Worm (Caenorhabditis elegans) whole organism, L4 larva: Measurements from ENCODE around the gene T26C5.4.

Source experiments
- D1046.2 ChIP-seq: fragments of 200-800 bp; sonication (Bioruptor generic); IDR thresholded peaks from 2 replicates; pipeline ENCODE4 v1.3.6; 2022; ENCODE audit warnings: missing genetic modification characterization, missing compliant biosample characterization
- F10B5.3 ChIP-seq: sonication (generic microtip); optimal IDR thresholded peaks from 2 replicates; lab custom pipeline; 2016; ENCODE audit warnings: mild to moderate bottlenecking, missing genetic modification characterization, missing compliant biosample characterization
- F26F4.8 ChIP-seq: fragments of 200-800 bp; sonication (Bioruptor generic); conservative IDR thresholded peaks from 2 replicates; pipeline ENCODE4 v1.3.6; 2022; ENCODE audit warnings: missing genetic modification characterization, missing compliant biosample characterization
- T20F7.1 ChIP-seq: fragments of 200-800 bp; sonication (Bioruptor generic); optimal IDR thresholded peaks from 2 replicates; lab custom pipeline; 2018; ENCODE audit warnings: mild to moderate bottlenecking, missing genetic modification characterization, missing compliant biosample characterization
- T26A8.4 ChIP-seq: fragments of 200-800 bp; sonication (Bioruptor generic); IDR thresholded peaks from 2 replicates; pipeline ENCODE4 v1.3.6; 2022; ENCODE audit warnings: missing genetic modification characterization, missing compliant biosample characterization
- Y75B8A.6 ChIP-seq: fragments of 200-800 bp; sonication (Bioruptor generic); IDR thresholded peaks from 2 replicates; pipeline ENCODE4 v1.3.6; 2022; ENCODE audit warnings: missing genetic modification reagents, missing genetic modification characterization, missing compliant biosample characterization
- ZK337.2 ChIP-seq: fragments of 200-800 bp; sonication (Bioruptor generic); IDR thresholded peaks from 2 replicates; pipeline ENCODE4 v1.3.6; 2022; ENCODE audit warnings: missing genetic modification reagents, missing genetic modification characterization, missing compliant biosample characterization
- arid-1 ChIP-seq: fragments of 200-800 bp; sonication (Bioruptor generic); conservative IDR thresholded peaks from 2 replicates; pipeline ENCODE4 v1.3.6; 2022; ENCODE audit warnings: missing genetic modification reagents, missing genetic modification characterization, missing compliant biosample characterization
- attf-4 ChIP-seq: sonication (generic microtip); optimal IDR thresholded peaks from 3 replicates; lab custom pipeline; 2017; ENCODE audit warnings: missing biosample characterization, missing genetic modification characterization
- ceh-28 ChIP-seq: fragments of 150-350 bp; optimal IDR thresholded peaks from 2 replicates; lab custom pipeline; 2014; ENCODE audit warnings: missing biosample characterization, missing genetic modification reagents, missing genetic modification characterization
- ctbp-1 ChIP-seq: fragments of 200-800 bp; sonication (Bioruptor generic); IDR thresholded peaks from 2 replicates; pipeline ENCODE4 v1.3.6; 2022; ENCODE audit warnings: missing genetic modification reagents, missing genetic modification characterization, missing compliant biosample characterization
- daf-16 ChIP-seq, 3 experiments: sonication (generic microtip); optimal IDR thresholded peaks; 2 replicates each; lab custom pipeline; 2016 to 2017; ENCODE audit warnings: missing genetic modification characterization in 3 of 3, missing genetic modification reagents in 3 of 3, mild to moderate bottlenecking in 2 of 3, missing compliant biosample characterization in 2 of 3, missing biosample characterization in 1 of 3, moderate library complexity in 1 of 3
- daf-19 ChIP-seq: fragments of 200-800 bp; sonication (Bioruptor generic); conservative IDR thresholded peaks from 2 replicates; pipeline ENCODE4 v1.3.6; 2022; ENCODE audit warnings: missing genetic modification characterization, missing compliant biosample characterization
- dmd-8 ChIP-seq: fragments of 200-800 bp; sonication (Bioruptor generic); IDR thresholded peaks from 2 replicates; pipeline ENCODE4 v1.3.6; 2022; ENCODE audit warnings: missing genetic modification characterization, missing compliant biosample characterization
- dpl-1 ChIP-seq: fragments of 150-350 bp; optimal IDR thresholded peaks from 2 replicates; lab custom pipeline; 2014; ENCODE audit warnings: missing biosample characterization, missing genetic modification reagents, missing genetic modification characterization
- dve-1 ChIP-seq: sonication (generic microtip); optimal IDR thresholded peaks from 2 replicates; lab custom pipeline; 2017; ENCODE audit warnings: antibody characterized with exemption, mild to moderate bottlenecking, missing genetic modification characterization, missing compliant biosample characterization; ENCODE audit not compliant: insufficient read depth
- egl-27 ChIP-seq: sonication (generic microtip); optimal IDR thresholded peaks from 3 replicates; lab custom pipeline; 2017; ENCODE audit warnings: missing biosample characterization, missing genetic modification reagents, missing genetic modification characterization
- egl-43 ChIP-seq: fragments of 200-800 bp; sonication (Bioruptor generic); IDR thresholded peaks from 2 replicates; pipeline ENCODE4 v1.3.6; 2022; ENCODE audit warnings: missing genetic modification reagents, missing genetic modification characterization, missing compliant biosample characterization
- fos-1 ChIP-seq: fragments of 150-350 bp; optimal IDR thresholded peaks from 2 replicates; lab custom pipeline; 2014; ENCODE audit warnings: missing biosample characterization, missing genetic modification characterization
- gei-8 ChIP-seq: fragments of 200-800 bp; sonication (Bioruptor generic); optimal IDR thresholded peaks from 2 replicates; lab custom pipeline; 2018; ENCODE audit warnings: mild to moderate bottlenecking, missing genetic modification characterization, missing compliant biosample characterization
- hlh-11 ChIP-seq: fragments of 200-800 bp; sonication (Bioruptor generic); optimal IDR thresholded peaks from 2 replicates; lab custom pipeline; 2018; ENCODE audit warnings: mild to moderate bottlenecking, missing genetic modification characterization, missing compliant biosample characterization
- hmg-1.1 ChIP-seq: fragments of 200-800 bp; sonication (Bioruptor generic); IDR thresholded peaks from 2 replicates; pipeline ENCODE4 v1.3.6; 2022; ENCODE audit warnings: missing genetic modification reagents, missing genetic modification characterization, missing compliant biosample characterization
- jun-1 ChIP-seq: fragments of 150-350 bp; optimal IDR thresholded peaks from 2 replicates; lab custom pipeline; 2014; ENCODE audit warnings: missing biosample characterization, missing genetic modification reagents, missing genetic modification characterization
- madf-9 ChIP-seq: fragments of 200-800 bp; sonication (Bioruptor generic); conservative IDR thresholded peaks from 2 replicates; pipeline ENCODE4 v1.3.6; 2022; ENCODE audit warnings: missing genetic modification reagents, missing genetic modification characterization, missing compliant biosample characterization
- mdl-1 ChIP-seq, 2 experiments: fragments of 150-350 bp in 1 of 2; sonication (generic microtip) in 1 of 2; optimal IDR thresholded peaks; 2 replicates each; lab custom pipeline; 2014 to 2017; ENCODE audit warnings: missing biosample characterization in 2 of 2, missing genetic modification characterization in 2 of 2
- mep-1 ChIP-seq: fragments of 150-350 bp; sonication (generic microtip); optimal IDR thresholded peaks from 3 replicates; lab custom pipeline; 2014; ENCODE audit warnings: missing biosample characterization, missing genetic modification characterization
- mes-2 ChIP-seq: sonication (generic microtip); optimal IDR thresholded peaks from 2 replicates; lab custom pipeline; 2016; ENCODE audit warnings: missing genotype, mild to moderate bottlenecking, missing genetic modification characterization, missing compliant biosample characterization; ENCODE audit not compliant: poor library complexity, severe bottlenecking
- mxl-2 ChIP-seq: fragments of 200-800 bp; sonication (Bioruptor generic); conservative IDR thresholded peaks from 2 replicates; pipeline ENCODE4 v1.3.6; 2022; ENCODE audit warnings: missing genetic modification reagents, missing genetic modification characterization, missing compliant biosample characterization
- nhr-10 ChIP-seq: fragments of 150-350 bp; optimal IDR thresholded peaks from 2 replicates; lab custom pipeline; 2014; ENCODE audit warnings: missing biosample characterization, missing genetic modification characterization
- nhr-111 ChIP-seq: fragments of 200-800 bp; sonication (Bioruptor generic); optimal IDR thresholded peaks from 2 replicates; lab custom pipeline; 2018; ENCODE audit warnings: mild to moderate bottlenecking, missing genetic modification characterization, missing compliant biosample characterization
- nhr-237 ChIP-seq: sonication (generic microtip); optimal IDR thresholded peaks from 2 replicates; lab custom pipeline; 2017; ENCODE audit warnings: missing biosample characterization, missing genetic modification characterization
- nhr-25 ChIP-seq: sonication (generic microtip); optimal IDR thresholded peaks from 2 replicates; lab custom pipeline; 2017; ENCODE audit warnings: missing genetic modification characterization, mild to moderate bottlenecking, missing compliant biosample characterization, antibody characterized with exemption, moderate library complexity, borderline replicate concordance; ENCODE audit not compliant: insufficient read depth
- pha-4 ChIP-seq, 2 experiments: fragments of 150-350 bp in 1 of 2; fragments of 200-800 bp in 1 of 2; sonication (Bioruptor generic) in 1 of 2; IDR thresholded peaks in 1 of 2; optimal IDR thresholded peaks in 1 of 2; 2 replicates each; pipeline versions ENCODE4 v1.3.6 to Lab custom; 2014 to 2022; ENCODE audit warnings: missing genetic modification characterization in 2 of 2, missing genetic modification reagents in 2 of 2, missing biosample characterization in 1 of 2, missing compliant biosample characterization in 1 of 2
- php-3 ChIP-seq: fragments of 200-800 bp; sonication (Bioruptor generic); IDR thresholded peaks from 2 replicates; pipeline ENCODE4 v1.3.6; 2022; ENCODE audit warnings: missing genetic modification reagents, missing genetic modification characterization, missing compliant biosample characterization
- sdz-12 ChIP-seq: fragments of 200-800 bp; sonication (Bioruptor generic); optimal IDR thresholded peaks from 2 replicates; lab custom pipeline; 2018; ENCODE audit warnings: mild to moderate bottlenecking, missing genetic modification characterization, missing compliant biosample characterization
- set-16 ChIP-seq: fragments of 200-800 bp; sonication (Bioruptor generic); IDR thresholded peaks from 2 replicates; pipeline ENCODE4 v1.3.6; 2022; ENCODE audit warnings: missing genetic modification reagents, missing genetic modification characterization, missing compliant biosample characterization
- snpc-1.2 ChIP-seq: fragments of 200-800 bp; sonication (Bioruptor generic); IDR thresholded peaks from 2 replicates; pipeline ENCODE4 v1.3.6; 2022; ENCODE audit warnings: missing genetic modification reagents, missing genetic modification characterization, missing compliant biosample characterization
- snpc-4 ChIP-seq: fragments of 150-350 bp; optimal IDR thresholded peaks from 2 replicates; lab custom pipeline; 2014; ENCODE audit warnings: missing biosample characterization, missing genetic modification characterization
- spr-3 ChIP-seq: fragments of 200-800 bp; sonication (Bioruptor generic); optimal IDR thresholded peaks from 2 replicates; lab custom pipeline; 2018; ENCODE audit warnings: mild to moderate bottlenecking, missing genetic modification characterization, missing compliant biosample characterization
- tag-97 ChIP-seq: fragments of 200-800 bp; sonication (Bioruptor generic); IDR thresholded peaks from 2 replicates; pipeline ENCODE4 v1.3.6; 2022; ENCODE audit warnings: missing genetic modification characterization, missing compliant biosample characterization
- tra-1 ChIP-seq: fragments of 200-800 bp; sonication (Bioruptor generic); IDR thresholded peaks from 2 replicates; pipeline ENCODE4 v1.3.6; 2022; ENCODE audit warnings: missing genetic modification reagents, missing genetic modification characterization, missing compliant biosample characterization
- vab-7 ChIP-seq: fragments of 200-800 bp; sonication (Bioruptor generic); IDR thresholded peaks from 2 replicates; pipeline ENCODE4 v1.3.6; 2022; ENCODE audit warnings: missing genetic modification reagents, missing genetic modification characterization, missing compliant biosample characterization
- zfp-3 ChIP-seq: fragments of 200-800 bp; sonication (Bioruptor generic); conservative IDR thresholded peaks from 2 replicates; pipeline ENCODE4 v1.3.6; 2022; ENCODE audit warnings: missing genetic modification reagents, missing genetic modification characterization, missing compliant biosample characterization
- zip-11 ChIP-seq: fragments of 200-800 bp; sonication (Bioruptor generic); IDR thresholded peaks from 2 replicates; pipeline ENCODE4 v1.3.6; 2022; ENCODE audit warnings: missing genetic modification characterization, missing compliant biosample characterization

The T26C5.4 gene

ce11 chrII:9283668-9284357 is 33.5 kb upstream of the T26C5.4 start (continued):
- peak; percentile 70 to 96 for TF ChIP-seq mdl-1 (tag; optimal IDR thresholded peaks at IDR 0.05; lab: Kevin White, UChicago)
- no peak for TF ChIP-seq egl-43
- TF ChIP-seq mep-1 (tag; lab: Kevin White, UChicago): peak; percentile 70
- no peak for TF ChIP-seq vab-7 (GFP tag; lab: Robert Waterston, UW)
- TF ChIP-seq T26A8.4 (GFP tag; lab: Robert Waterston, UW): peak; percentile 37; the same call in 1 of the 2 replicates
- no peak for TF ChIP-seq Y75B8A.6 (GFP tag; lab: Robert Waterston, UW)
- TF ChIP-seq tra-1 (GFP tag; lab: Robert Waterston, UW): peak; percentile 50; the same call in 1 of the 2 replicates
- TF ChIP-seq madf-9 (GFP tag; lab: Robert Waterston, UW): no peak
- no peak for TF ChIP-seq zip-11 (GFP tag; lab: Robert Waterston, UW)
- TF ChIP-seq nhr-237 (tag; lab: Kevin White, UChicago): no peak
- no peak for TF ChIP-seq tag-97 (GFP tag; lab: Robert Waterston, UW)
- peak; percentile 89 for TF ChIP-seq php-3 (GFP tag; lab: Robert Waterston, UW)
- no peak for TF ChIP-seq ZK337.2
- TF ChIP-seq snpc-1.2 (GFP tag; lab: Robert Waterston, UW): no peak
- no peak for TF ChIP-seq sdz-12 (GFP tag; lab: Kevin White, UChicago)
- peak; percentile 63; the same call in 1 of the 2 replicates for TF ChIP-seq mxl-2 (GFP tag; lab: Robert Waterston, UW)
- TF ChIP-seq pha-4 (GFP tag; IDR thresholded peaks at IDR 0.05; lab: Robert Waterston, UW): peak; percentile 59; the same call in 1 of the 2 replicates
- TF ChIP-seq pha-4 (tag; optimal IDR thresholded peaks at IDR 0.05; lab: Kevin White, UChicago): no peak
- peak; percentile 20 for TF ChIP-seq spr-3 (GFP tag; lab: Kevin White, UChicago)
- TF ChIP-seq dmd-8 (GFP tag; lab: Robert Waterston, UW): no peak
- peak; percentile 86 for TF ChIP-seq dve-1
- TF ChIP-seq zfp-3 (GFP tag; lab: Robert Waterston, UW): peak; percentile 67; the same call in 1 of the 2 replicates
- peak; percentile 19 for TF ChIP-seq nhr-10 (tag; lab: Kevin White, UChicago)
- TF ChIP-seq snpc-4 (tag; lab: Kevin White, UChicago): no peak

ce11 chrII:9282787-9283186 is 32.5 kb upstream of the T26C5.4 start:
- TF ChIP-seq D1046.2 (GFP tag; lab: Robert Waterston, UW) (0 out of 2 replicates have a peak, but pooled peaks have one; percentile 42), egl-43 (peak; percentile 82), ceh-28 (tag; lab: Kevin White, UChicago) (peak; percentile 81), zfp-3 (GFP tag; lab: Robert Waterston, UW) (peak; percentile 71; the same call in 1 of the 2 replicates), F10B5.3 (tag; lab: Kevin White, UChicago) (peak; percentile 43), daf-19 (GFP tag; lab: Robert Waterston, UW) (0 out of 2 replicates have a peak, but pooled peaks have one; percentile 12), fos-1 (tag; lab: Kevin White, UChicago) (peak; percentile 35), egl-27 (no peak), jun-1 (tag; lab: Kevin White, UChicago) (peak; percentile 66), daf-16 (GFP tag; optimal IDR thresholded peaks at IDR 0.05; lab: Kevin White, UChicago) (peak; percentile 64), daf-16 (tag; optimal IDR thresholded peaks at IDR 0.05; lab: Kevin White, UChicago) (peak; percentile 76), attf-4 (tag; lab: Kevin White, UChicago) (peak; percentile 48), T20F7.1 (GFP tag; lab: Kevin White, UChicago) (peak; percentile 60), arid-1 (peak; percentile 62; the same call in 1 of the 2 replicates), tag-97 (GFP tag; lab: Robert Waterston, UW) (no peak), mdl-1 (tag; optimal IDR thresholded peaks at IDR 0.05; lab: Kevin White, UChicago) (peak; percentile 41 to 93), nhr-25 (tag; lab: Kevin White, UChicago) (peak; percentile 90), mes-2 (tag; lab: Kevin White, UChicago) (peak; percentile 83), dpl-1 (GFP tag; lab: Kevin White, UChicago) (peak; percentile 62), gei-8 (peak; percentile 30), hlh-11 (peak; percentile 97), mep-1 (tag; lab: Kevin White, UChicago) (peak; percentile 95), F26F4.8 (GFP tag; lab: Robert Waterston, UW) (no peak), nhr-10 (tag; lab: Kevin White, UChicago) (peak; percentile 39), ctbp-1 (peak; percentile 89), nhr-111 (no peak), set-16 (peak; percentile 51), hmg-1.1 (peak; percentile 93), T26A8.4 (GFP tag; lab: Robert Waterston, UW) (peak; percentile 79), dve-1 (peak; percentile 87), nhr-237 (tag; lab: Kevin White, UChicago) (peak; percentile 39)
